Worm (Caenorhabditis elegans) whole organism, late embryonic: ENCODE data around the gene Y32G9A.2.

Source experiments
- F13H6.1 ChIP-seq: sonication (generic microtip); optimal IDR thresholded peaks from 2 replicates; lab custom pipeline; 2016; ENCODE audit warnings: missing genetic modification characterization, missing compliant biosample characterization
- ama-1 ChIP-seq: fragments of 150-350 bp; optimal IDR thresholded peaks from 2 replicates; lab custom pipeline; 2014
- ceh-14 ChIP-seq: sonication (generic microtip); optimal IDR thresholded peaks from 2 replicates; lab custom pipeline; 2016; ENCODE audit warnings: missing genotype, missing genetic modification characterization, missing compliant biosample characterization
- ceh-18 ChIP-seq: sonication (generic microtip); optimal IDR thresholded peaks from 2 replicates; lab custom pipeline; 2016; ENCODE audit warnings: missing genetic modification characterization, missing compliant biosample characterization
- ceh-2 ChIP-seq: sonication (generic microtip); optimal IDR thresholded peaks from 2 replicates; lab custom pipeline; 2016; ENCODE audit warnings: missing genotype, missing genetic modification characterization, missing compliant biosample characterization
- ceh-22 ChIP-seq: sonication (generic microtip); optimal IDR thresholded peaks from 2 replicates; lab custom pipeline; 2017; ENCODE audit warnings: missing biosample characterization, missing genetic modification characterization
- ceh-24 ChIP-seq: sonication (generic microtip); optimal IDR thresholded peaks from 2 replicates; lab custom pipeline; 2016; ENCODE audit warnings: mild to moderate bottlenecking, missing genetic modification characterization, missing compliant biosample characterization
- ceh-30 ChIP-seq: fragments of 150-350 bp; optimal IDR thresholded peaks from 2 replicates; lab custom pipeline; 2014; ENCODE audit warnings: missing biosample characterization, missing genetic modification characterization
- ceh-45 ChIP-seq: fragments of 200-800 bp; sonication (Bioruptor generic); IDR thresholded peaks from 2 replicates; pipeline ENCODE4 v1.3.6; 2022; ENCODE audit warnings: missing genetic modification reagents, missing genetic modification characterization, missing compliant biosample characterization
- ceh-9 ChIP-seq: sonication (generic microtip); optimal IDR thresholded peaks from 2 replicates; lab custom pipeline; 2016; ENCODE audit warnings: mild to moderate bottlenecking, missing genetic modification characterization, inconsistent platforms, missing compliant biosample characterization
- elt-2 ChIP-seq: sonication (generic microtip); optimal IDR thresholded peaks from 2 replicates; lab custom pipeline; 2016; ENCODE audit warnings: missing genetic modification reagents, missing genetic modification characterization, missing compliant biosample characterization
- elt-4 ChIP-seq: sonication (generic microtip); optimal IDR thresholded peaks from 2 replicates; lab custom pipeline; 2016; ENCODE audit warnings: missing genetic modification characterization, missing compliant biosample characterization
- ets-4 ChIP-seq: sonication (generic microtip); optimal IDR thresholded peaks from 2 replicates; lab custom pipeline; 2016; ENCODE audit warnings: missing genetic modification characterization, missing compliant biosample characterization
- fkh-10 ChIP-seq: fragments of 150-350 bp; optimal IDR thresholded peaks from 2 replicates; lab custom pipeline; 2014; ENCODE audit warnings: missing biosample characterization, missing genetic modification reagents, missing genetic modification characterization
- fkh-6 ChIP-seq: sonication (generic microtip); optimal IDR thresholded peaks from 2 replicates; lab custom pipeline; 2016; ENCODE audit warnings: missing genetic modification characterization, missing compliant biosample characterization
- hlh-13 ChIP-seq: fragments of 200-800 bp; sonication (Bioruptor generic); optimal IDR thresholded peaks from 2 replicates; lab custom pipeline; 2018; ENCODE audit warnings: mild to moderate bottlenecking, missing genetic modification characterization, missing compliant biosample characterization
- hlh-15 ChIP-seq: sonication (generic microtip); optimal IDR thresholded peaks from 2 replicates; lab custom pipeline; 2016; ENCODE audit warnings: missing genetic modification characterization, missing compliant biosample characterization
- hlh-30 ChIP-seq: sonication (generic microtip); optimal IDR thresholded peaks from 2 replicates; lab custom pipeline; 2017; ENCODE audit warnings: antibody characterized with exemption, missing genetic modification characterization, missing compliant biosample characterization; ENCODE audit not compliant: insufficient read depth
- lin-11 ChIP-seq: fragments of 200-800 bp; sonication (Bioruptor generic); optimal IDR thresholded peaks from 2 replicates; lab custom pipeline; 2018; ENCODE audit warnings: mild to moderate bottlenecking, missing genetic modification characterization, missing compliant biosample characterization
- nfya-1 ChIP-seq: sonication (generic microtip); optimal IDR thresholded peaks from 2 replicates; lab custom pipeline; 2017; ENCODE audit warnings: missing genetic modification characterization, mild to moderate bottlenecking, missing compliant biosample characterization, antibody characterized with exemption, moderate library complexity
- nhr-232 ChIP-seq: sonication (generic microtip); optimal IDR thresholded peaks from 2 replicates; lab custom pipeline; 2016; ENCODE audit warnings: missing genetic modification characterization, missing compliant biosample characterization
- npax-4 ChIP-seq: sonication (generic microtip); optimal IDR thresholded peaks from 2 replicates; lab custom pipeline; 2016; ENCODE audit warnings: missing genetic modification characterization, missing compliant biosample characterization
- pag-3 ChIP-seq: sonication (generic microtip); optimal IDR thresholded peaks from 2 replicates; lab custom pipeline; 2016; ENCODE audit warnings: missing compliant biosample characterization, missing genetic modification characterization, borderline replicate concordance
- pax-1 ChIP-seq: fragments of 150-350 bp; optimal IDR thresholded peaks from 2 replicates; lab custom pipeline; 2014; ENCODE audit warnings: missing biosample characterization, missing genetic modification characterization
- pha-2 ChIP-seq: sonication (generic microtip); optimal IDR thresholded peaks from 2 replicates; lab custom pipeline; 2017; ENCODE audit warnings: mild to moderate bottlenecking, missing genetic modification characterization, missing compliant biosample characterization
- pros-1 ChIP-seq: fragments of 150-350 bp; optimal IDR thresholded peaks from 2 replicates; lab custom pipeline; 2014; ENCODE audit warnings: missing biosample characterization, missing genetic modification reagents, missing genetic modification characterization
- ref-2 ChIP-seq: sonication (generic microtip); optimal IDR thresholded peaks from 2 replicates; lab custom pipeline; 2016; ENCODE audit warnings: missing genetic modification characterization, missing compliant biosample characterization
- sox-2 ChIP-seq: fragments of 200-800 bp; sonication (Bioruptor generic); IDR thresholded peaks from 2 replicates; pipeline ENCODE4 v1.3.6; 2022; ENCODE audit warnings: missing genetic modification reagents, missing genetic modification characterization, missing compliant biosample characterization
- tbx-2 ChIP-seq: sonication (generic microtip); optimal IDR thresholded peaks from 2 replicates; lab custom pipeline; 2016; ENCODE audit warnings: missing genetic modification characterization, missing compliant biosample characterization
- tbx-7 ChIP-seq: sonication (generic microtip); optimal IDR thresholded peaks from 2 replicates; lab custom pipeline; 2016; ENCODE audit warnings: missing genotype, missing genetic modification characterization, missing compliant biosample characterization
- ttx-3 ChIP-seq: sonication (generic microtip); optimal IDR thresholded peaks from 2 replicates; lab custom pipeline; 2016; ENCODE audit warnings: missing genetic modification reagents, missing genetic modification characterization, missing compliant biosample characterization
- unc-42 ChIP-seq: sonication (generic microtip); optimal IDR thresholded peaks from 2 replicates; lab custom pipeline; 2016; ENCODE audit warnings: missing genotype, missing genetic modification characterization, missing compliant biosample characterization
- zip-5 ChIP-seq: sonication (generic microtip); optimal IDR thresholded peaks from 2 replicates; lab custom pipeline; 2016; ENCODE audit warnings: missing genetic modification characterization, missing compliant biosample characterization

Y32G9A.2 gene

ce11 chrV:1927015-1927414 is 8.7 kb downstream of the Y32G9A.2 start, which contains the start of gene T06A1.5:
Gene T06A1.5, plus strand, starts transcription at chrV:1927223.
- TF ChIP-seq hlh-13 (GFP tag; lab: Kevin White, UChicago) (no peak), sox-2 (GFP tag; lab: Robert Waterston, UW) (no peak), elt-2 (tag; lab: Kevin White, UChicago) (peak; percentile 70), ceh-30 (tag; lab: Kevin White, UChicago) (no peak), ceh-9 (tag; lab: Kevin White, UChicago) (no peak)
- TF ChIP-seq, all 69 proteins: peak for 1

- no peak for TF ChIP-seq ceh-2 (tag; lab: Kevin White, UChicago)
- no peak for TF ChIP-seq hlh-30 (tag; lab: Kevin White, UChicago)
- TF ChIP-seq pha-2: no peak
- no peak for TF ChIP-seq hlh-15
- TF ChIP-seq ets-4: no peak
- TF ChIP-seq ceh-22 (tag; lab: Kevin White, UChicago): no peak
- TF ChIP-seq fkh-6 (tag; lab: Kevin White, UChicago): no peak
Observed at ce11 chrV:1928473-1928872, 10.2 kb downstream of the Y32G9A.2 start.

- no peak for TF ChIP-seq npax-4 (tag; lab: Kevin White, UChicago)
- no peak for TF ChIP-seq pha-2
- no peak for TF ChIP-seq pros-1 (tag; lab: Kevin White, UChicago)
- no peak for TF ChIP-seq F13H6.1 (tag; lab: Kevin White, UChicago)
- peak; percentile 16 for TF ChIP-seq unc-42 (tag; lab: Kevin White, UChicago)
- no peak for TF ChIP-seq ceh-9 (tag; lab: Kevin White, UChicago)
Observed at ce11 chrV:1935494-1935893, 17.2 kb downstream of the Y32G9A.2 start.

DNA sequence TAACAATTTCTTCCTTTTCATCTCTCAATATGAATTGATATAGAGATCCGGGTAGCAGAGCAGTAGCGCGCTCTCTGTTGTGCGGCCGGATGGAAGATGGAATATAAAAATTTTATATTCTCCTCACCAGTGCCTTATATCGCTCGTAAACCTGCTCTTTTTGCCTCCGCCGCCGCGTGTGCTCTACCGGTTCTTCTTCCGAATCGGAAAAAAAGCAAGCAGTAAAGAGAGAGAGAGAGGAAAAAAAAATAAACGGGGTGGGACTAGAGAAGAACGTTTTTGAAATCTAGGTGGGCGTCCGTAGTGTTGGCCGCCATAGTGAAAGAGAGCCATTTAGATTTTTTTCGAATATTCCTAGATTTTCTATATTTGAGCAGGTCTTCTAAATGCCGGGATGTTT is 19.7 kb downstream of the Y32G9A.2 start, which contains the start of gene glb-25:
glb-25 (plus strand) TSS at position 301 of the 400 bp plus-strand sequence.
- no peak for TF ChIP-seq ceh-18 (tag; lab: Kevin White, UChicago)
- no peak for TF ChIP-seq ceh-9 (tag; lab: Kevin White, UChicago)
- no peak for TF ChIP-seq zip-5 (tag; lab: Kevin White, UChicago)
- no peak for TF ChIP-seq ceh-14 (tag; lab: Kevin White, UChicago)
- TF ChIP-seq ref-2: no peak
- TF ChIP-seq ttx-3 (tag; lab: Kevin White, UChicago): no peak
- TF ChIP-seq lin-11 (tag; lab: Kevin White, UChicago): no peak
- TF ChIP-seq tbx-2 (tag; lab: Kevin White, UChicago): no peak
- TF ChIP-seq elt-4 (tag; lab: Kevin White, UChicago): no peak
- no peak for TF ChIP-seq pax-1 (tag; lab: Kevin White, UChicago)
- TF ChIP-seq ceh-24 (tag; lab: Kevin White, UChicago): no peak
- no peak for TF ChIP-seq ceh-30 (tag; lab: Kevin White, UChicago)
- TF ChIP-seq nhr-232 (tag; lab: Kevin White, UChicago): no peak
- no peak for TF ChIP-seq pag-3 (tag; lab: Kevin White, UChicago)

DNA sequence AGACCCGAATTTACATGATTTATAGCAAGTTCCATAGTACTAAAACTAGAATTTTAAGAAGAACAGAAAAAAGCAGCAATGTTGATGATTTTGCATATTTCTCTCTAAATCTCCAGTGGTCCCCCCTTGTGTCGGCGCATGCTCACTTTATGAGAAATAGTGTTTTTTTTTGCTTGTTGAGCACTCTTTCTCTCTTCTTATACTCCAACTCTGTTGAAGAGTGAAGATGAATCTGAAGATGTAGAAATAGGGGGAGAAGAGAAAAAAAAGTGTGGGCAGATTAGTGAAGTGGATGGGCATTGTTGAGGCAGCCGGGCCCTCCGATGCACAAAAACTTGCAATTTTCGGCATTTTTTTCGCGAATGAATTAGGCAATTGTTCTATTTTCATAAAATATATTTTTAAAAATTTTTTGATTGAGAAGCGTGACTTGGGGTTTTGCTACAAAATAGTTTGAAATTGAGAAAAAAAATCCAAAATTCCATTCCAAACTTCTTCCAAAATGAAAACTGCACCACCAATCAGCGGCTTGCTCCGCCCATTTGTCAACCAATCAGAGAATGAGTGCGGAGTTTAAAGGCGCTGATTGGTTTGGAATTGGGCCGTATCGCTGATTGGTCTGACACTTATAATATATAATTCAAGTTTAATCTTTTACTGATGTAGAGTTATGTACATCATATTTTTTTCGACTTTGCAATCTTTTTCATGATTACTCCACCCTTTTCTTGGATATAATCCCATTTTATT is 22.3 kb downstream of the Y32G9A.2 start:
- no peak for TF ChIP-seq sox-2 (GFP tag; lab: Robert Waterston, UW)
- no peak for TF ChIP-seq ama-1 (lab: Kevin White, UChicago)
- TF ChIP-seq tbx-7: no peak
- no peak for TF ChIP-seq ceh-45 (GFP tag; lab: Robert Waterston, UW)
- TF ChIP-seq ref-2: no peak
- TF ChIP-seq fkh-10 (GFP tag; lab: Kevin White, UChicago): no peak
- TF ChIP-seq nfya-1 (tag; lab: Kevin White, UChicago): peak; percentile 89
